Fruit fly (Drosophila melanogaster): Measurements from ENCODE around the gene CG12375.

- peak; percentile 45 for TF ChIP-seq CG8319 (GFP tag; optimal IDR thresholded peaks at IDR 0.05)
- TF ChIP-seq Gug (GFP tag; IDR thresholded peaks at IDR 0.05), result no peak; the same call in 1 of the 2 replicates
- TF ChIP-seq Hr39 (GFP tag; optimal IDR thresholded peaks at IDR 0.05), result peak; percentile 71
- TF ChIP-seq CG16779 (tag; optimal IDR thresholded peaks at IDR 0.05), result no peak
- TF ChIP-seq CG7368 (GFP tag; optimal IDR thresholded peaks at IDR 0.05), result peak; percentile 55
Measured at dm6 chr2L:8156682-8157081, 30.0 kb upstream of the CG12375 start.

All from whole organism, prepupa.